Fruit fly (Drosophila melanogaster) whole organism, prepupa: ENCODE measurements around the gene cher.

Experiments
- Blimp-1 ChIP-seq: fragments of 200-800 bp; sonication (Bioruptor generic); optimal IDR thresholded peaks from 3 replicates; lab custom pipeline; 2017; ENCODE audit warnings: missing biosample characterization, missing genetic modification characterization, mild to moderate bottlenecking, moderate library complexity, missing genetic modification reagents
- CG11294 ChIP-seq: fragments of 200-800 bp; sonication (Bioruptor generic); IDR thresholded peaks from 2 replicates; pipeline ENCODE4 v1.3.6; 2022; ENCODE audit warnings: missing biosample characterization, missing genetic modification characterization
- CG15336 ChIP-seq: fragments of 200-800 bp; sonication (Bioruptor generic); IDR thresholded peaks from 2 replicates; pipeline ENCODE4 v1.3.6; 2022; ENCODE audit warnings: missing biosample characterization, missing genetic modification characterization
- CG1621 ChIP-seq: fragments of 200-800 bp; sonication (Bioruptor generic); optimal IDR thresholded peaks from 3 replicates; lab custom pipeline; 2018; ENCODE audit warnings: missing biosample characterization, mild to moderate bottlenecking, missing genetic modification characterization
- CG34406 ChIP-seq: fragments of 200-800 bp; sonication (Bioruptor generic); optimal IDR thresholded peaks from 3 replicates; lab custom pipeline; 2016; ENCODE audit warnings: missing biosample characterization, missing genetic modification characterization
- CG4318 ChIP-seq: fragments of 200-800 bp; sonication (Bioruptor generic); optimal IDR thresholded peaks from 3 replicates; lab custom pipeline; 2017; ENCODE audit warnings: missing biosample characterization, mild to moderate bottlenecking, missing genetic modification characterization
- CG6163 ChIP-seq: fragments of 200-800 bp; sonication (Bioruptor generic); IDR thresholded peaks from 3 replicates; pipeline ENCODE4 v1.3.6; 2022; ENCODE audit warnings: missing biosample characterization, missing genetic modification characterization
- CG6792 ChIP-seq: fragments of 200-800 bp; sonication (Bioruptor generic); optimal IDR thresholded peaks from 3 replicates; lab custom pipeline; 2016; ENCODE audit warnings: missing biosample characterization, missing genetic modification characterization
- CG6854 ChIP-seq: fragments of 200-800 bp; sonication (Bioruptor generic); optimal IDR thresholded peaks from 2 replicates; lab custom pipeline; 2017; ENCODE audit warnings: missing biosample characterization, mild to moderate bottlenecking, missing genetic modification characterization
- CG7368 ChIP-seq: fragments of 200-800 bp; sonication (Bioruptor generic); optimal IDR thresholded peaks from 3 replicates; lab custom pipeline; 2016; ENCODE audit warnings: missing biosample characterization, missing genetic modification characterization
- CG8119 ChIP-seq: fragments of 200-800 bp; sonication (Bioruptor generic); IDR thresholded peaks from 3 replicates; pipeline ENCODE4 v1.3.6; 2022; ENCODE audit warnings: missing biosample characterization, missing genetic modification characterization
- CG8319 ChIP-seq: fragments of 200-800 bp; sonication (Bioruptor generic); optimal IDR thresholded peaks from 3 replicates; lab custom pipeline; 2016; ENCODE audit warnings: missing biosample characterization, missing genetic modification characterization
- CG8632 ChIP-seq: fragments of 200-800 bp; sonication (Bioruptor generic); optimal IDR thresholded peaks from 3 replicates; lab custom pipeline; 2016; ENCODE audit warnings: missing biosample characterization, missing genetic modification characterization
- Eip78C ChIP-seq: fragments of 200-800 bp; sonication (Bioruptor generic); peaks from one replicate; lab custom pipeline; 2016; ENCODE audit warnings: missing biosample characterization, missing genetic modification characterization
- Ets96B ChIP-seq: fragments of 200-800 bp; optimal IDR thresholded peaks from 2 replicates; lab custom pipeline; 2019; ENCODE audit warnings: missing biosample characterization, mild to moderate bottlenecking, missing genetic modification characterization, moderate library complexity
- Gug ChIP-seq: fragments of 200-800 bp; sonication (Bioruptor generic); IDR thresholded peaks from 2 replicates; pipeline ENCODE4 v1.3.6; 2022; ENCODE audit warnings: missing biosample characterization, missing genetic modification characterization
- Hr39 ChIP-seq: fragments of 200-800 bp; sonication (Bioruptor generic); optimal IDR thresholded peaks from 2 replicates; lab custom pipeline; 2016; ENCODE audit warnings: missing biosample characterization, missing genetic modification characterization
- Hr4 ChIP-seq: fragments of 200-800 bp; sonication (Bioruptor generic); optimal IDR thresholded peaks from 3 replicates; lab custom pipeline; 2016; ENCODE audit warnings: missing biosample characterization, missing genetic modification characterization
- Lpt ChIP-seq: fragments of 200-800 bp; sonication (Bioruptor generic); optimal IDR thresholded peaks from 3 replicates; lab custom pipeline; 2016; ENCODE audit warnings: missing biosample characterization, missing genetic modification characterization
- Met ChIP-seq: fragments of 200-800 bp; sonication (Bioruptor generic); optimal IDR thresholded peaks from 3 replicates; lab custom pipeline; 2016; ENCODE audit warnings: missing biosample characterization, missing genetic modification characterization
- OdsH ChIP-seq: fragments of 200-800 bp; sonication (Bioruptor generic); optimal IDR thresholded peaks from 3 replicates; lab custom pipeline; 2016; ENCODE audit warnings: missing biosample characterization, missing genetic modification characterization
- Smox ChIP-seq: fragments of 200-800 bp; sonication (Bioruptor generic); optimal IDR thresholded peaks from 3 replicates; lab custom pipeline; 2016; ENCODE audit warnings: missing biosample characterization, missing genetic modification characterization
- Sox102F ChIP-seq: fragments of 200-800 bp; sonication (Bioruptor generic); optimal IDR thresholded peaks from 2 replicates; lab custom pipeline; 2016; ENCODE audit warnings: missing biosample characterization, mild to moderate bottlenecking, missing genetic modification characterization
- Sox14 ChIP-seq: fragments of 200-800 bp; sonication (Bioruptor generic); optimal IDR thresholded peaks from 3 replicates; lab custom pipeline; 2016; ENCODE audit warnings: missing biosample characterization, missing genetic modification characterization
- Sox15 ChIP-seq: fragments of 200-800 bp; sonication (Bioruptor generic); optimal IDR thresholded peaks from 3 replicates; lab custom pipeline; 2016; ENCODE audit warnings: missing biosample characterization, missing genetic modification characterization
- acj6 ChIP-seq: fragments of 200-800 bp; sonication (Bioruptor generic); optimal IDR thresholded peaks from 3 replicates; lab custom pipeline; 2016; ENCODE audit warnings: missing biosample characterization, missing genetic modification characterization
- cyc ChIP-seq: fragments of 200-800 bp; sonication (Bioruptor generic); optimal IDR thresholded peaks from 3 replicates; lab custom pipeline; 2016; ENCODE audit warnings: missing biosample characterization, missing genetic modification characterization
- dac ChIP-seq: fragments of 200-800 bp; sonication (Bioruptor generic); optimal IDR thresholded peaks from 2 replicates; lab custom pipeline; 2017; ENCODE audit warnings: missing biosample characterization, mild to moderate bottlenecking, missing genetic modification characterization
- esn ChIP-seq: fragments of 200-800 bp; sonication (Bioruptor generic); optimal IDR thresholded peaks from 2 replicates; lab custom pipeline; 2016; ENCODE audit warnings: missing biosample characterization, mild to moderate bottlenecking, missing genetic modification characterization, moderate library complexity
- fd59A ChIP-seq: fragments of 200-800 bp; sonication (Bioruptor generic); optimal IDR thresholded peaks from 2 replicates; lab custom pipeline; 2017; ENCODE audit warnings: missing biosample characterization, mild to moderate bottlenecking, missing genetic modification characterization, missing genetic modification reagents
- fd85E ChIP-seq: fragments of 200-800 bp; sonication (Bioruptor generic); optimal IDR thresholded peaks from 3 replicates; lab custom pipeline; 2016; ENCODE audit warnings: missing biosample characterization, missing genetic modification characterization
- fkh ChIP-seq: fragments of 200-800 bp; sonication (Bioruptor generic); optimal IDR thresholded peaks from 3 replicates; lab custom pipeline; 2017; ENCODE audit warnings: missing biosample characterization, mild to moderate bottlenecking, missing genetic modification characterization, moderate library complexity
- lz ChIP-seq: fragments of 200-800 bp; sonication (Bioruptor generic); optimal IDR thresholded peaks from 3 replicates; lab custom pipeline; 2016; ENCODE audit warnings: missing biosample characterization, missing genetic modification characterization
- pdm3 ChIP-seq: fragments of 200-800 bp; sonication (Bioruptor generic); optimal IDR thresholded peaks from 3 replicates; lab custom pipeline; 2016; ENCODE audit warnings: missing biosample characterization, missing genetic modification characterization
- salr ChIP-seq, 2 experiments: fragments of 200-800 bp; sonication (Bioruptor generic); optimal IDR thresholded peaks; 3 replicates each; lab custom pipeline; 2016 to 2018; ENCODE audit warnings: missing biosample characterization in 2 of 2, missing genetic modification characterization in 2 of 2, mild to moderate bottlenecking in 1 of 2
- spab ChIP-seq: fragments of 200-800 bp; sonication (Bioruptor generic); optimal IDR thresholded peaks from 2 replicates; lab custom pipeline; 2017; ENCODE audit warnings: missing biosample characterization, mild to moderate bottlenecking, missing genetic modification characterization, missing genetic modification reagents
- ss ChIP-seq, 2 experiments: fragments of 200-800 bp; sonication (Bioruptor generic); optimal IDR thresholded peaks; 2 replicates in 1 of 2; 3 replicates in 1 of 2; lab custom pipeline; 2017 to 2018; ENCODE audit warnings: mild to moderate bottlenecking in 2 of 2, missing biosample characterization in 2 of 2, missing genetic modification characterization in 2 of 2, moderate library complexity in 1 of 2
- topi ChIP-seq: fragments of 200-800 bp; sonication (Bioruptor generic); optimal IDR thresholded peaks from 3 replicates; lab custom pipeline; 2016; ENCODE audit warnings: missing biosample characterization, missing genetic modification characterization
- vri ChIP-seq: fragments of 200-800 bp; sonication (Bioruptor generic); optimal IDR thresholded peaks from 3 replicates; lab custom pipeline; 2016; ENCODE audit warnings: missing biosample characterization, mild to moderate bottlenecking, missing genetic modification characterization

cher gene

DNA sequence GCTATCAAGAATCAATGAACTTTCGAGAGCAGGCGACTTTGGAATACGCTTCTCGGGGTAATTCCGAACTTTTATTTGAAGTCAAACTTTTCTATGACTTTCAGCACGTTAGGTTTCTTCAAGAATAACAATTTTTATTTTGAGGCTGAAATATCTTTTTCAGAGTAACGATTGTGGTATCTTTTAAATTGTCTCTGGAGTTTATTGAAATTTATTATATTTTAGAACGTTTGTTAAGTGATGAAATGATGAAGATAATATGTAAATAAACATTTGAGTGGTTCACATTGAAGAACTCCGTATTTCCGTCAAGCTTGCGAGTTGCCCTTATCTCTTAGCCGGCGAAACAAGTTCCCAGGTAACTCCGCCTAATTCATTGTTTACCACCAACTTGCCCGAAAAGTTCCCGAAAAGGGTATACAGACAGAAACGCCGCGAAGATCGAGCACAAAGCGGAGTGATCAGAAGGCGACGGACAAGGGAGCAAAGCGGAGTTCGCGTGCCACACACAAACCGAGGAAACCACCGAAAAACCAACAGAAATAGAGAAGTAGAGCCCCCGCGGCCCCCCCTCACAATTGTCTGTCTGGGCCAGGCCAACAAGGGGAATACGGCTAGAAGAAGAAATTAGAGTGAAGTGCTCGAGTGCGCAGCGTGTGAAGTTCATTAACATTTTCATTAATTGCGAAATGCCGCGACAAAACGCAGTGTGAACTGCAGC is 7.4 kb downstream of the cher start (continued):
- TF ChIP-seq Hr39 (GFP tag; lab: Kevin White, UChicago), result peak; percentile 69
- TF ChIP-seq Gug (GFP tag; lab: Robert Waterston, UW), result no peak
- TF ChIP-seq CG6792 (GFP tag; lab: Kevin White, UChicago), result peak; percentile 48
- peak; percentile 75 for TF ChIP-seq Sox14 (GFP tag; lab: Kevin White, UChicago)
- peak; percentile 57 for TF ChIP-seq cyc (GFP tag; lab: Kevin White, UChicago)
- peak; percentile 33 for TF ChIP-seq CG8319 (GFP tag; lab: Kevin White, UChicago)
- peak; percentile 64 for TF ChIP-seq acj6 (GFP tag; lab: Kevin White, UChicago)
- peak; percentile 20 for TF ChIP-seq Smox
- TF ChIP-seq CG15336, result no peak
- peak; percentile 68 for TF ChIP-seq lz (GFP tag; lab: Kevin White, UChicago)
- no peak for TF ChIP-seq CG8119 (GFP tag; lab: Robert Waterston, UW)
- peak; percentile 14 for TF ChIP-seq CG6854 (GFP tag; lab: Kevin White, UChicago)
- peak; percentile 69 for TF ChIP-seq fd59A (GFP tag; lab: Kevin White, UChicago)
- TF ChIP-seq Blimp-1 (GFP tag; lab: Kevin White, UChicago), result peak; percentile 15
- TF ChIP-seq ss (GFP tag; optimal IDR thresholded peaks at IDR 0.05; lab: Kevin White, UChicago), result peak; percentile 32 to 38

DNA sequence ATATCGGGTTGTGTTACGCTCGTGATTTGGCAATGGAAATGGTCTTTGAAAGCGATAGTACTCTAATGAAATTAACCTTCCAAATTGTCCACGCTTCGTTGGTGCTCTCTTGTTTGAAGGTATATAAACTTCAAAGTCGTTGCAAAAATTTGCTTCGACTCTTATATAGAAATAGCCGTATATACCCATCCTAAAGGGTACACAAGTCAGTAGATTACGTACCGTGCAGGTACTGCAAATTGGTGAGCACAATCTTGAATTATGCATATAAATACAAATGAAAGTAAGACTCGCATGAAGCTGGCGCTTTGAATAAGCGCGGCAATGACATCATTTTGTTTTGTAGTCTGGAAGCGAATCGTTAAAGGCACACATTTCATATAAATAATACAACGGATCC is 9.0 kb downstream of the cher start:
- no peak for TF ChIP-seq spab
- no peak for TF ChIP-seq CG1621
- TF ChIP-seq cyc (GFP tag; lab: Kevin White, UChicago), result no peak
- TF ChIP-seq Met, result peak; percentile 35
- TF ChIP-seq Eip78C (GFP tag; lab: Kevin White, UChicago), result peak; percentile 55
- TF ChIP-seq Sox15, result no peak
- no peak for TF ChIP-seq CG8632 (GFP tag; lab: Kevin White, UChicago)
- no peak for TF ChIP-seq Sox102F
- TF ChIP-seq topi (GFP tag; lab: Kevin White, UChicago), result no peak
- no peak for TF ChIP-seq pdm3 (GFP tag; lab: Kevin White, UChicago)
- TF ChIP-seq CG8319 (GFP tag; lab: Kevin White, UChicago), result no peak
- no peak for TF ChIP-seq CG6792 (GFP tag; lab: Kevin White, UChicago)
- peak; percentile 14 for TF ChIP-seq esn (GFP tag; lab: Kevin White, UChicago)
- TF ChIP-seq Ets96B (tag; lab: Kevin White, UChicago), result no peak
- no peak for TF ChIP-seq OdsH (GFP tag; lab: Kevin White, UChicago)
- TF ChIP-seq Gug (GFP tag; lab: Robert Waterston, UW), result no peak
- TF ChIP-seq CG6854 (GFP tag; lab: Kevin White, UChicago), result no peak
- TF ChIP-seq vri (GFP tag; lab: Kevin White, UChicago), result peak; percentile 40
- TF ChIP-seq CG7368, result no peak
- no peak for TF ChIP-seq Lpt (GFP tag; lab: Kevin White, UChicago)
- no peak for TF ChIP-seq CG34406 (GFP tag; lab: Kevin White, UChicago)
- no peak for TF ChIP-seq CG4318 (GFP tag; lab: Kevin White, UChicago)
- TF ChIP-seq Smox, result no peak
- no peak for TF ChIP-seq CG6163
- no peak for TF ChIP-seq fd59A (GFP tag; lab: Kevin White, UChicago)
- TF ChIP-seq Blimp-1 (GFP tag; lab: Kevin White, UChicago), result no peak
- no peak for TF ChIP-seq Hr4 (GFP tag; lab: Kevin White, UChicago)
- no peak for TF ChIP-seq salr (GFP tag; optimal IDR thresholded peaks at IDR 0.05; lab: Kevin White, UChicago)
- TF ChIP-seq, all 60 proteins: peak for 4

DNA sequence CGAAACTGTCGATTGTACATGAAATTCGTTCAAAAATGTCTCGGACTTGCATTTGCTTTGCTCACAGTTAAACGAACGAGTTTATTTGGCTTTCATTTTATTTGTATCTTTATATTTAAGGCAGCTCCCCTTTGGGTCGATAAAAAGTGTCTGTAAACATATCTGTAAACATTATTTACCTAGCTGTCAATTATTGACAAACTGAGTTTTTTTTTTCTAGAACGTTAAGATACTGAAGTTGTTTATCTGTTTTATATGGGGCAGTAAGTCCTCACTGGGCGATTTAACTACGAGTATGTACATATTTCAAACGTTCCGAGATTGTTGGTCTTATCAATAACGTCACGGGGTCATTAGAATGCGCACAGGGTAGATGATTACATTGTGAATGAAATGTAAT is 9.5 kb downstream of the cher start:
- peak; percentile 31 for TF ChIP-seq vri (GFP tag; lab: Kevin White, UChicago)
- no peak for TF ChIP-seq dac
- TF ChIP-seq fkh (GFP tag; lab: Kevin White, UChicago), result peak; percentile 95
- no peak for TF ChIP-seq CG15336
- no peak for TF ChIP-seq Blimp-1 (GFP tag; lab: Kevin White, UChicago)
- no peak for TF ChIP-seq CG1621
- no peak for TF ChIP-seq OdsH (GFP tag; lab: Kevin White, UChicago)
- TF ChIP-seq CG8319 (GFP tag; lab: Kevin White, UChicago), result no peak
- TF ChIP-seq fd85E, result no peak
- TF ChIP-seq CG11294, result no peak
- no peak for TF ChIP-seq salr (GFP tag; optimal IDR thresholded peaks at IDR 0.05; lab: Kevin White, UChicago)
- TF ChIP-seq CG6854 (GFP tag; lab: Kevin White, UChicago), result no peak
